Worm (Caenorhabditis elegans) whole organism, L3 larva: ENCODE measurements around the gene tebp-1.

Experiments
- R02D3.7 ChIP-seq: fragments of 150-350 bp; optimal IDR thresholded peaks from 2 replicates; lab custom pipeline; 2014; ENCODE audit warnings: missing biosample characterization, missing genetic modification characterization
- ZK546.5 ChIP-seq: sonication (generic microtip); optimal IDR thresholded peaks from 2 replicates; lab custom pipeline; 2017; ENCODE audit warnings: missing biosample characterization, missing genetic modification characterization
- aly-2 ChIP-seq: fragments of 150-350 bp; optimal IDR thresholded peaks from 2 replicates; lab custom pipeline; 2014; ENCODE audit warnings: missing biosample characterization, missing genetic modification characterization
- ama-1 ChIP-seq: fragments of 150-350 bp; optimal IDR thresholded peaks from 2 replicates; lab custom pipeline; 2018
- ceh-16 ChIP-seq: sonication (generic microtip); optimal IDR thresholded peaks from 2 replicates; lab custom pipeline; 2017; ENCODE audit warnings: missing biosample characterization, missing genetic modification characterization
- ceh-28 ChIP-seq: fragments of 150-350 bp; optimal IDR thresholded peaks from 2 replicates; lab custom pipeline; 2014; ENCODE audit warnings: missing biosample characterization, missing genetic modification reagents, missing genetic modification characterization
- ceh-82 ChIP-seq: fragments of 150-350 bp; optimal IDR thresholded peaks from 2 replicates; lab custom pipeline; 2014; ENCODE audit warnings: missing biosample characterization, missing genetic modification characterization
- ceh-9 ChIP-seq: sonication (generic microtip); optimal IDR thresholded peaks from 2 replicates; lab custom pipeline; 2018; ENCODE audit warnings: missing biosample characterization, missing genetic modification characterization
- daf-12 ChIP-seq: fragments of 150-350 bp; optimal IDR thresholded peaks from 2 replicates; lab custom pipeline; 2014; ENCODE audit warnings: missing biosample characterization, missing genetic modification reagents, missing genetic modification characterization
- egl-27 ChIP-seq: sonication (generic microtip); optimal IDR thresholded peaks from 4 replicates; lab custom pipeline; 2017; ENCODE audit warnings: missing biosample characterization, missing genetic modification reagents, missing genetic modification characterization
- egl-5 ChIP-seq: fragments of 150-350 bp; optimal IDR thresholded peaks from 2 replicates; lab custom pipeline; 2017; ENCODE audit warnings: missing biosample characterization, missing genetic modification reagents, missing genetic modification characterization, inconsistent platforms
- elt-1 ChIP-seq: fragments of 150-350 bp; optimal IDR thresholded peaks from 2 replicates; lab custom pipeline; 2014; ENCODE audit warnings: missing biosample characterization, missing genetic modification characterization
- elt-2 ChIP-seq: sonication (generic microtip); optimal IDR thresholded peaks from 2 replicates; lab custom pipeline; 2016; ENCODE audit warnings: missing genetic modification reagents, mild to moderate bottlenecking, missing genetic modification characterization, missing compliant biosample characterization
- elt-3 ChIP-seq, 3 experiments: fragments of 150-350 bp in 1 of 3; sonication (generic microtip) in 2 of 3; optimal IDR thresholded peaks; 2 replicates in 2 of 3; 4 replicates in 1 of 3; lab custom pipeline; 2014 to 2017; ENCODE audit warnings: missing biosample characterization in 3 of 3, missing genetic modification characterization in 3 of 3
- eor-1 ChIP-seq, 2 experiments: fragments of 150-350 bp; optimal IDR thresholded peaks; 2 replicates each; lab custom pipeline; 2014 to 2018; ENCODE audit warnings: missing biosample characterization in 2 of 2, missing genetic modification characterization in 2 of 2
- fkh-10 ChIP-seq: sonication (generic microtip); optimal IDR thresholded peaks from 2 replicates; lab custom pipeline; 2017; ENCODE audit warnings: missing biosample characterization, missing genetic modification reagents, missing genetic modification characterization
- fkh-2 ChIP-seq: fragments of 150-350 bp; optimal IDR thresholded peaks from 2 replicates; lab custom pipeline; 2014; ENCODE audit warnings: missing biosample characterization, missing genetic modification reagents, missing genetic modification characterization
- fos-1 ChIP-seq: fragments of 150-350 bp; optimal IDR thresholded peaks from 2 replicates; lab custom pipeline; 2014; ENCODE audit warnings: missing biosample characterization, missing genetic modification characterization
- hmg-11 ChIP-seq: sonication (generic microtip); optimal IDR thresholded peaks from 2 replicates; lab custom pipeline; 2016; ENCODE audit warnings: missing genetic modification characterization, missing compliant biosample characterization
- jun-1 ChIP-seq: fragments of 150-350 bp; optimal IDR thresholded peaks from 2 replicates; lab custom pipeline; 2014; ENCODE audit warnings: missing biosample characterization, missing genetic modification reagents, missing genetic modification characterization
- lin-15B ChIP-seq: fragments of 150-350 bp; optimal IDR thresholded peaks from 2 replicates; lab custom pipeline; 2014; ENCODE audit warnings: missing biosample characterization, missing genetic modification characterization
- lin-39 ChIP-seq: fragments of 150-350 bp; optimal IDR thresholded peaks from 2 replicates; lab custom pipeline; 2018; ENCODE audit warnings: missing biosample characterization, missing genetic modification reagents, missing genetic modification characterization
- lsy-12 ChIP-seq: sonication (generic microtip); optimal IDR thresholded peaks from 2 replicates; lab custom pipeline; 2016; ENCODE audit warnings: mild to moderate bottlenecking, missing genetic modification characterization, missing compliant biosample characterization
- mdl-1 ChIP-seq: fragments of 150-350 bp; optimal IDR thresholded peaks from 2 replicates; lab custom pipeline; 2014; ENCODE audit warnings: missing biosample characterization, missing genetic modification characterization
- mml-1 ChIP-seq: fragments of 150-350 bp; sonication (generic microtip); optimal IDR thresholded peaks from 3 replicates; lab custom pipeline; 2014; ENCODE audit warnings: missing biosample characterization, missing genetic modification characterization
- nfya-1 ChIP-seq: sonication (generic microtip); optimal IDR thresholded peaks from 2 replicates; lab custom pipeline; 2017; ENCODE audit warnings: missing genetic modification characterization, mild to moderate bottlenecking, missing compliant biosample characterization, antibody characterized with exemption, moderate library complexity; ENCODE audit not compliant: insufficient read depth
- nhr-11 ChIP-seq: fragments of 150-350 bp; optimal IDR thresholded peaks from 2 replicates; lab custom pipeline; 2014; ENCODE audit warnings: missing biosample characterization, missing genetic modification characterization
- nhr-12 ChIP-seq: fragments of 150-350 bp; optimal IDR thresholded peaks from 2 replicates; lab custom pipeline; 2014; ENCODE audit warnings: missing biosample characterization, missing genetic modification characterization
- nhr-23 ChIP-seq: fragments of 150-350 bp; optimal IDR thresholded peaks from 2 replicates; lab custom pipeline; 2014; ENCODE audit warnings: missing biosample characterization, missing genetic modification reagents, missing genetic modification characterization
- nhr-237 ChIP-seq: fragments of 150-350 bp; optimal IDR thresholded peaks from 2 replicates; lab custom pipeline; 2014; ENCODE audit warnings: missing biosample characterization, missing genetic modification characterization
- nhr-25 ChIP-seq: sonication (generic microtip); optimal IDR thresholded peaks from 2 replicates; lab custom pipeline; 2017; ENCODE audit warnings: missing biosample characterization, missing genetic modification characterization
- nhr-28 ChIP-seq: fragments of 150-350 bp; optimal IDR thresholded peaks from 2 replicates; lab custom pipeline; 2014; ENCODE audit warnings: missing biosample characterization, missing genetic modification characterization
- nhr-43 ChIP-seq: sonication (generic microtip); optimal IDR thresholded peaks from 2 replicates; lab custom pipeline; 2016; ENCODE audit warnings: mild to moderate bottlenecking, missing genetic modification characterization, missing compliant biosample characterization; ENCODE audit not compliant: poor library complexity, severe bottlenecking
- nhr-67 ChIP-seq: fragments of 150-350 bp; optimal IDR thresholded peaks from 2 replicates; lab custom pipeline; 2014; ENCODE audit warnings: missing biosample characterization, missing genetic modification characterization
- nhr-76 ChIP-seq: fragments of 150-350 bp; sonication (generic microtip); optimal IDR thresholded peaks from 5 replicates; lab custom pipeline; 2014; ENCODE audit warnings: missing biosample characterization, missing genetic modification characterization
- nhr-77 ChIP-seq: fragments of 150-350 bp; optimal IDR thresholded peaks from 2 replicates; lab custom pipeline; 2014; ENCODE audit warnings: missing biosample characterization, missing genetic modification characterization
- pha-4 ChIP-seq: fragments of 150-350 bp; optimal IDR thresholded peaks from 2 replicates; lab custom pipeline; 2014; ENCODE audit warnings: missing biosample characterization, missing genetic modification reagents, missing genetic modification characterization
- pqm-1 ChIP-seq: fragments of 150-350 bp; optimal IDR thresholded peaks from 2 replicates; lab custom pipeline; 2017; ENCODE audit warnings: missing biosample characterization, missing genetic modification characterization, inconsistent platforms
- sea-2 ChIP-seq: fragments of 150-350 bp; sonication (generic microtip); optimal IDR thresholded peaks from 4 replicates; lab custom pipeline; 2014; ENCODE audit warnings: missing biosample characterization, missing genetic modification reagents, missing genetic modification characterization
- skn-1 ChIP-seq: fragments of 150-350 bp; optimal IDR thresholded peaks from 2 replicates; lab custom pipeline; 2014; ENCODE audit warnings: missing biosample characterization, missing genetic modification characterization
- snpc-4 ChIP-seq: fragments of 150-350 bp; optimal IDR thresholded peaks from 2 replicates; lab custom pipeline; 2014; ENCODE audit warnings: missing biosample characterization, missing genetic modification characterization
- tbx-2 ChIP-seq: sonication (generic microtip); optimal IDR thresholded peaks from 2 replicates; lab custom pipeline; 2016; ENCODE audit warnings: mild to moderate bottlenecking, missing genetic modification characterization, missing compliant biosample characterization
- unc-39 ChIP-seq: sonication (generic microtip); optimal IDR thresholded peaks from 4 replicates; lab custom pipeline; 2017; ENCODE audit warnings: missing biosample characterization, missing genetic modification characterization
- unc-62 ChIP-seq: fragments of 150-350 bp; sonication (generic microtip); optimal IDR thresholded peaks from 4 replicates; lab custom pipeline; 2014; ENCODE audit warnings: missing biosample characterization, missing genetic modification reagents, missing genetic modification characterization
- zag-1 ChIP-seq: fragments of 150-350 bp; optimal IDR thresholded peaks from 2 replicates; lab custom pipeline; 2014; ENCODE audit warnings: missing biosample characterization, missing genetic modification characterization
- ztf-11 ChIP-seq: fragments of 150-350 bp; optimal IDR thresholded peaks from 2 replicates; lab custom pipeline; 2014; ENCODE audit warnings: missing biosample characterization, missing genetic modification characterization
- ztf-4 ChIP-seq: fragments of 150-350 bp; optimal IDR thresholded peaks from 2 replicates; lab custom pipeline; 2014; ENCODE audit warnings: missing biosample characterization, missing genetic modification characterization

Gene tebp-1

DNA sequence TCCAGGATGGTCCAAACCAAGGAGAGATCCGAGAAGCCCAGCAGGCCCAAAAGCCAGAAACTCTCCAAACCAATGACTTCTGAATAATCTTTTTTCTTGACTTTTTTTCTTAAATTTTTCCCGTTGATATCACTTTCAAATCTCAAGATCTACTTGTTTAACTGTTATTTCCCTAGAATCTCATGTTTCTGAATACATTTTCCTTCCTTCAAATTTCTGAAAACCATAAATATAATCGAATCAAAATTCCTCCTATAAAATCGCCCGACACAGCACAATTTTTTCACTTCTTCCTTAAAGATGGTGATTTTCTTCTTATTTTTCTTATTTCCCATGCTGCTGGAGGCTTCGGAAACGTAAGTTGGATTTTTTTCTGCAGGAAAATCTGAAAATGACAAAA lies 26.4 kb downstream of the tebp-1 start, which contains the start of gene F26H11.8:
F26H11.8 (plus strand) TSS at position 301 of the 400 bp plus-strand sequence.
- no peak for TF ChIP-seq nhr-67 (tag; lab: Kevin White, UChicago)
- no peak for TF ChIP-seq skn-1
- TF ChIP-seq unc-39 = no peak
- no peak for TF ChIP-seq ceh-28 (tag; lab: Kevin White, UChicago)
- TF ChIP-seq lsy-12 = no peak

DNA sequence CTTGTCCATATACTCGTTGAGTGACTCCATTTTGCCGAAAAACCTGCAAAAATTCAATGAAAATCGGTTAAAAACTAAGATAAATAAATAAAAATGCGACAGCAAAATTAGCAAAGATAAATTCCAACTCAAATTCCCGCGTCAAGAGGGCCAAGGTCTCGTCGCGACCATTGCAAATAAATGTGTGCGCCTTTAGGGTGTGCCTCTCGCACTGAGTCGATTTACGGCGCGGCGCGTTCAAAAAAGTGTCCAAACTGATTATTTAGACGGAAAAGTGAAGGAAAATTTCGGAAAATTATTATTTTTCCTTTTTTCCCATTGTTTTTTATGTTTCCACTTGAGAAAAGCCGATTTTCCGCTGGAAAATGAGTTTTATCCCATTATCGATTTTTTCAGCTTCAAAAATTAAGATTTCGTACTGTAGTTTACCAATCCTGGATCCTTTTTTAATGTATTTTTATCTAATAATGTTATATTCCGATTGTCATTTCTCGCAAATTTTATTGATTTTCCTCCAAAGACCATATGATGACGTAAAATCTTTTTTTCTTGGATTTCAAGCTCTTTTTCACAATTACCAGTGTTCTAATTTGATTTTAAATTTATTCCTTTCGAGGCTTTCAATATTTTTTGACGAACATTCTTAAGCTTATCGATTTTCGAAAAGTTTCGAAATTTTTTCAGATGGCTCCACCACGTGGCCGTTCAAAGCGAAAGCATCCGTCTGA lies 28.4 kb downstream of the tebp-1 start, which contains the start of the genes kbp-3 and nurf-1:
kbp-3 (minus strand) TSS at position 43 of the 728 bp plus-strand sequence.
nurf-1 (plus strand) TSS at position 678 of the 728 bp plus-strand sequence.
- TF ChIP-seq ceh-28 (tag; lab: Kevin White, UChicago) (peak; percentile 46), fkh-2 (tag; lab: Kevin White, UChicago) (no peak), ama-1 (lab: Kevin White, UChicago) (no peak), nhr-67 (tag; lab: Kevin White, UChicago) (no peak), hmg-11 (tag; lab: Kevin White, UChicago) (peak; percentile 85), nhr-76 (no peak), elt-2 (peak; percentile 12), pqm-1 (tag; lab: Kevin White, UChicago) (no peak), nhr-23 (tag; lab: Kevin White, UChicago) (peak; percentile 46), skn-1 (no peak), lsy-12 (no peak), pha-4 (tag; lab: Kevin White, UChicago) (peak; percentile 55), ztf-4 (tag; lab: Kevin White, UChicago) (no peak), ceh-16 (tag; lab: Kevin White, UChicago) (no peak), nhr-11 (tag; lab: Kevin White, UChicago) (no peak), nfya-1 (tag; lab: Kevin White, UChicago) (peak; percentile 82), sea-2 (GFP tag; lab: Kevin White, UChicago) (no peak), unc-62 (GFP tag; lab: Kevin White, UChicago) (no peak), ztf-11 (no peak), aly-2 (no peak), tbx-2 (no peak), fkh-10 (GFP tag; lab: Kevin White, UChicago) (no peak), nhr-237 (tag; lab: Kevin White, UChicago) (no peak), jun-1 (tag; lab: Kevin White, UChicago) (no peak), ZK546.5 (tag; lab: Kevin White, UChicago) (no peak), zag-1 (tag; lab: Kevin White, UChicago) (no peak), lin-39 (tag; lab: Kevin White, UChicago) (peak; percentile 83), eor-1 (tag; optimal IDR thresholded peaks at IDR 0.05; lab: Kevin White, UChicago) (no peak), ceh-9 (no peak), nhr-12 (tag; lab: Kevin White, UChicago) (no peak), egl-27 (tag; lab: Kevin White, UChicago) (no peak), snpc-4 (peak; percentile 37), elt-3 (tag; optimal IDR thresholded peaks at IDR 0.05; lab: Kevin White, UChicago) (no peak), unc-39 (no peak), nhr-77 (tag; lab: Kevin White, UChicago) (no peak), nhr-25 (tag; lab: Kevin White, UChicago) (peak; percentile 50), fos-1 (tag; lab: Kevin White, UChicago) (no peak), R02D3.7 (tag; lab: Kevin White, UChicago) (peak; percentile 63), nhr-43 (tag; lab: Kevin White, UChicago) (no peak), nhr-28 (tag; lab: Kevin White, UChicago) (no peak), lin-15B (peak; percentile 90), mdl-1 (tag; lab: Kevin White, UChicago) (no peak), elt-1 (tag; lab: Kevin White, UChicago) (no peak), daf-12 (no peak), egl-5 (peak; percentile 87), mml-1 (tag; lab: Kevin White, UChicago) (no peak), ceh-82 (no peak)
